Fruit fly (Drosophila melanogaster): Measurements from ENCODE around the gene CG7607.

CG7607 gene

dm6 chr3L:11239191-11239641 lies 39.8 kb downstream of the CG7607 start:
- peak; percentile 59 for TF ChIP-seq noc (tag; optimal IDR thresholded peaks at IDR 0.05)

- TF ChIP-seq noc (tag; optimal IDR thresholded peaks at IDR 0.05) = no peak
Measured at dm6 chr3L:11241949-11242348, 42.5 kb downstream of the CG7607 start.

- TF ChIP-seq noc (tag; optimal IDR thresholded peaks at IDR 0.05) = no peak
Measured at dm6 chr3L:11242410-11243291, 43.2 kb downstream of the CG7607 start.

dm6 chr3L:11243292-11243670 lies 43.9 kb downstream of the CG7607 start:
- no peak for TF ChIP-seq noc (tag; optimal IDR thresholded peaks at IDR 0.05)

- no peak for TF ChIP-seq noc (tag; optimal IDR thresholded peaks at IDR 0.05)
Measured at dm6 chr3L:11244024-11244576, 44.7 kb downstream of the CG7607 start.

- no peak for TF ChIP-seq noc (tag; optimal IDR thresholded peaks at IDR 0.05)
Measured at dm6 chr3L:11246046-11246887, 46.8 kb downstream of the CG7607 start.

dm6 chr3L:11247370-11248255 lies 48.2 kb downstream of the CG7607 start:
- TF ChIP-seq noc (tag; optimal IDR thresholded peaks at IDR 0.05) = peak; percentile 1

- no peak for TF ChIP-seq noc (tag; optimal IDR thresholded peaks at IDR 0.05)
Measured at dm6 chr3L:11248303-11248702, 48.9 kb downstream of the CG7607 start.
